Worm (Caenorhabditis elegans) whole organism, L4 larva: ENCODE measurements around the gene cut-2.

Source experiments
- F44E2.7 ChIP-seq: fragments of 200-800 bp; sonication (Bioruptor generic); IDR thresholded peaks from 2 replicates; pipeline ENCODE4 v2.1.2; 2022; ENCODE audit warnings: missing genetic modification characterization, missing compliant biosample characterization
- T26A8.4 ChIP-seq: fragments of 200-800 bp; sonication (Bioruptor generic); IDR thresholded peaks from 2 replicates; pipeline ENCODE4 v1.3.6; 2022; ENCODE audit warnings: missing genetic modification characterization, missing compliant biosample characterization
- ceh-82 ChIP-seq: sonication (generic microtip); optimal IDR thresholded peaks from 2 replicates; lab custom pipeline; 2017; ENCODE audit warnings: missing biosample characterization, missing genetic modification characterization
- fos-1 ChIP-seq: fragments of 150-350 bp; optimal IDR thresholded peaks from 2 replicates; lab custom pipeline; 2014; ENCODE audit warnings: missing biosample characterization, missing genetic modification characterization
- gei-8 ChIP-seq: fragments of 200-800 bp; sonication (Bioruptor generic); optimal IDR thresholded peaks from 2 replicates; lab custom pipeline; 2018; ENCODE audit warnings: mild to moderate bottlenecking, missing genetic modification characterization, missing compliant biosample characterization
- jun-1 ChIP-seq: fragments of 150-350 bp; optimal IDR thresholded peaks from 2 replicates; lab custom pipeline; 2014; ENCODE audit warnings: missing biosample characterization, missing genetic modification reagents, missing genetic modification characterization
- lin-15B ChIP-seq: fragments of 150-350 bp; sonication (generic microtip); optimal IDR thresholded peaks from 3 replicates; lab custom pipeline; 2014; ENCODE audit warnings: missing biosample characterization, missing genetic modification characterization

DNA sequence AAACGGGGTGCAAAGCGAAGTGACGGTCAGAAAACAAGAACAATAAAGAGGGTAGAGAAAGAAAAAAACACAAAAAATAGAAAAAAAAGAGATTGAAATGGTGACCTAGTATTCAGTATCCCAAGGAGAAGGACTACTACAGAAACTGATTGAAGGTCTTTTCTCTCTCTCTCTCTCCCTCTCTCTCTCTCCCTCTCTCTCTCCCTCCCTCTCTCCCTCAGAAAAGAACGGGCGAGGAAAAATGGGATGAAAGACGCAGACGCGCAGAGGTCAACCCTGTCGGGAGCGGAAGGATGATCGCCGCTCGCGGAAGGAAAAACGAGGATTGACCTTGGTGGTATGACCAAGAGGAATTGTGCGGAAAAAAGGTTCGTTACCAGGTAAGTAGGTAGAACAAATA lies 40.2 kb upstream of the cut-2 start:
- TF ChIP-seq T26A8.4 (no peak), F44E2.7 (GFP tag; lab: Robert Waterston, UW) (0 out of 2 replicates have a peak, but pooled peaks have one; percentile 28), lin-15B (tag; lab: Kevin White, UChicago) (no peak), gei-8 (GFP tag; lab: Kevin White, UChicago) (no peak), ceh-82 (no peak), fos-1 (tag; lab: Kevin White, UChicago) (no peak), jun-1 (no peak)
